Worm (Caenorhabditis elegans) whole organism, L4 larva: ENCODE results near the gene ZK809.1.
A peak's percentile ranks its signal among the peaks of the same experiment; 100 is the strongest.

ENCODE experiments used
- R02D3.7 ChIP-seq: fragments of 150-350 bp; sonication (generic microtip); optimal IDR thresholded peaks from 3 replicates; lab custom pipeline; 2014; ENCODE audit warnings: missing biosample characterization, missing genetic modification characterization
- T26A8.4 ChIP-seq: fragments of 200-800 bp; sonication (Bioruptor generic); IDR thresholded peaks from 2 replicates; pipeline ENCODE4 v1.3.6; 2022; ENCODE audit warnings: missing genetic modification characterization, missing compliant biosample characterization
- Y105C5A.15 ChIP-seq: fragments of 200-800 bp; sonication (Bioruptor generic); IDR thresholded peaks from 2 replicates; pipeline ENCODE4 v1.3.6; 2022; ENCODE audit warnings: missing genetic modification characterization, missing compliant biosample characterization
- Y48G9A.11 ChIP-seq: fragments of 200-800 bp; sonication (Bioruptor generic); IDR thresholded peaks from 2 replicates; pipeline ENCODE4 v1.3.6; 2022; ENCODE audit warnings: missing genetic modification reagents, missing genetic modification characterization, missing compliant biosample characterization
- aha-1 ChIP-seq: fragments of 150-350 bp; peaks from one replicate; lab custom pipeline; 2014; ENCODE audit warnings: missing biosample characterization, missing genetic modification characterization
- aly-2 ChIP-seq: sonication (generic microtip); optimal IDR thresholded peaks from 2 replicates; lab custom pipeline; 2018; ENCODE audit warnings: missing biosample characterization, missing genetic modification characterization
- ama-1 ChIP-seq: fragments of 150-350 bp; optimal IDR thresholded peaks from 2 replicates; lab custom pipeline; 2014; ENCODE audit warnings: inconsistent platforms, mixed read lengths
- ceh-28 ChIP-seq: fragments of 150-350 bp; optimal IDR thresholded peaks from 2 replicates; lab custom pipeline; 2014; ENCODE audit warnings: missing biosample characterization, missing genetic modification reagents, missing genetic modification characterization
- ceh-32 ChIP-seq: sonication (generic microtip); optimal IDR thresholded peaks from 2 replicates; lab custom pipeline; 2016; ENCODE audit warnings: mild to moderate bottlenecking, missing genetic modification characterization, missing compliant biosample characterization; ENCODE audit not compliant: poor library complexity
- ces-1 ChIP-seq: fragments of 150-350 bp; sonication (generic microtip); optimal IDR thresholded peaks from 4 replicates; lab custom pipeline; 2014; ENCODE audit warnings: missing biosample characterization, missing genetic modification reagents, missing genetic modification characterization
- cey-2 ChIP-seq: sonication (generic microtip); optimal IDR thresholded peaks from 3 replicates; lab custom pipeline; 2017; ENCODE audit warnings: missing genetic modification characterization, mild to moderate bottlenecking, missing compliant biosample characterization, antibody characterized with exemption, borderline replicate concordance; ENCODE audit not compliant: insufficient read depth
- daf-12 ChIP-seq: fragments of 150-350 bp; optimal IDR thresholded peaks from 2 replicates; lab custom pipeline; 2014; ENCODE audit warnings: missing biosample characterization, missing genetic modification reagents, missing genetic modification characterization
- daf-16 ChIP-seq, 3 experiments: sonication (generic microtip); optimal IDR thresholded peaks; 2 replicates each; lab custom pipeline; 2016 to 2017; ENCODE audit warnings: missing genetic modification characterization in 3 of 3, missing genetic modification reagents in 3 of 3, mild to moderate bottlenecking in 2 of 3, missing compliant biosample characterization in 2 of 3, missing biosample characterization in 1 of 3, moderate library complexity in 1 of 3
- daf-8 ChIP-seq: fragments of 200-800 bp; sonication (Bioruptor generic); IDR thresholded peaks from 2 replicates; pipeline ENCODE4 v1.3.6; 2022; ENCODE audit warnings: missing genetic modification characterization, missing compliant biosample characterization
- dmd-6 ChIP-seq: fragments of 200-800 bp; sonication (Bioruptor generic); IDR thresholded peaks from 2 replicates; pipeline ENCODE4 v1.3.6; 2022; ENCODE audit warnings: missing genetic modification reagents, missing genetic modification characterization, missing compliant biosample characterization
- dpl-1 ChIP-seq: fragments of 150-350 bp; optimal IDR thresholded peaks from 2 replicates; lab custom pipeline; 2014; ENCODE audit warnings: missing biosample characterization, missing genetic modification reagents, missing genetic modification characterization
- dve-1 ChIP-seq: sonication (generic microtip); optimal IDR thresholded peaks from 2 replicates; lab custom pipeline; 2017; ENCODE audit warnings: antibody characterized with exemption, mild to moderate bottlenecking, missing genetic modification characterization, missing compliant biosample characterization; ENCODE audit not compliant: insufficient read depth
- egl-27 ChIP-seq: sonication (generic microtip); optimal IDR thresholded peaks from 3 replicates; lab custom pipeline; 2017; ENCODE audit warnings: missing biosample characterization, missing genetic modification reagents, missing genetic modification characterization
- egl-43 ChIP-seq: fragments of 200-800 bp; sonication (Bioruptor generic); IDR thresholded peaks from 2 replicates; pipeline ENCODE4 v1.3.6; 2022; ENCODE audit warnings: missing genetic modification reagents, missing genetic modification characterization, missing compliant biosample characterization
- fkh-10 ChIP-seq: fragments of 150-350 bp; optimal IDR thresholded peaks from 2 replicates; lab custom pipeline; 2014; ENCODE audit warnings: missing biosample characterization, missing genetic modification reagents, missing genetic modification characterization
- hif-1 ChIP-seq, 2 experiments: sonication (generic microtip); optimal IDR thresholded peaks; 2 replicates each; lab custom pipeline; 2016 to 2017; ENCODE audit warnings: missing compliant biosample characterization in 2 of 2, missing genetic modification characterization in 2 of 2, missing genetic modification reagents in 2 of 2, missing genotype in 2 of 2, mild to moderate bottlenecking in 1 of 2
- hlh-11 ChIP-seq: fragments of 200-800 bp; sonication (Bioruptor generic); optimal IDR thresholded peaks from 2 replicates; lab custom pipeline; 2018; ENCODE audit warnings: mild to moderate bottlenecking, missing genetic modification characterization, missing compliant biosample characterization
- hlh-30 ChIP-seq: sonication (generic microtip); optimal IDR thresholded peaks from 2 replicates; lab custom pipeline; 2017; ENCODE audit warnings: antibody characterized with exemption, mild to moderate bottlenecking, missing genetic modification characterization, missing compliant biosample characterization; ENCODE audit not compliant: insufficient read depth
- lin-1 ChIP-seq: fragments of 200-800 bp; sonication (Bioruptor generic); IDR thresholded peaks from 2 replicates; pipeline ENCODE4 v1.3.6; 2022; ENCODE audit warnings: missing genetic modification reagents, missing genetic modification characterization, missing compliant biosample characterization
- lin-13 ChIP-seq: fragments of 150-350 bp; optimal IDR thresholded peaks from 2 replicates; lab custom pipeline; 2014; ENCODE audit warnings: missing biosample characterization, missing genetic modification reagents, missing genetic modification characterization
- lin-15B ChIP-seq: fragments of 150-350 bp; sonication (generic microtip); optimal IDR thresholded peaks from 3 replicates; lab custom pipeline; 2014; ENCODE audit warnings: missing biosample characterization, missing genetic modification characterization
- lin-29 ChIP-seq: fragments of 200-800 bp; sonication (Bioruptor generic); IDR thresholded peaks from 2 replicates; pipeline ENCODE4 v1.3.6; 2022; ENCODE audit warnings: missing genetic modification reagents, missing genetic modification characterization, missing compliant biosample characterization
- lsy-2 ChIP-seq, 2 experiments: fragments of 150-350 bp in 1 of 2; sonication (generic microtip) in 1 of 2; optimal IDR thresholded peaks; 2 replicates each; lab custom pipeline; 2014 to 2017; ENCODE audit warnings: missing biosample characterization in 2 of 2, missing genetic modification characterization in 2 of 2
- mdl-1 ChIP-seq, 2 experiments: fragments of 150-350 bp in 1 of 2; sonication (generic microtip) in 1 of 2; optimal IDR thresholded peaks; 2 replicates each; lab custom pipeline; 2014 to 2017; ENCODE audit warnings: missing biosample characterization in 2 of 2, missing genetic modification characterization in 2 of 2
- mdt-29 ChIP-seq: fragments of 200-800 bp; sonication (Bioruptor generic); IDR thresholded peaks from 2 replicates; pipeline ENCODE4 v1.3.6; 2022; ENCODE audit warnings: missing genetic modification reagents, missing genetic modification characterization, missing compliant biosample characterization
- mes-2 ChIP-seq: sonication (generic microtip); optimal IDR thresholded peaks from 2 replicates; lab custom pipeline; 2016; ENCODE audit warnings: missing genotype, mild to moderate bottlenecking, missing genetic modification characterization, missing compliant biosample characterization; ENCODE audit not compliant: poor library complexity, severe bottlenecking
- mxl-2 ChIP-seq: fragments of 200-800 bp; sonication (Bioruptor generic); conservative IDR thresholded peaks from 2 replicates; pipeline ENCODE4 v1.3.6; 2022; ENCODE audit warnings: missing genetic modification reagents, missing genetic modification characterization, missing compliant biosample characterization
- nhr-10 ChIP-seq: fragments of 150-350 bp; optimal IDR thresholded peaks from 2 replicates; lab custom pipeline; 2014; ENCODE audit warnings: missing biosample characterization, missing genetic modification characterization
- nhr-102 ChIP-seq: sonication (generic microtip); optimal IDR thresholded peaks from 2 replicates; lab custom pipeline; 2016; ENCODE audit warnings: mild to moderate bottlenecking, missing genetic modification characterization, moderate library complexity, missing compliant biosample characterization
- nhr-25 ChIP-seq: sonication (generic microtip); optimal IDR thresholded peaks from 2 replicates; lab custom pipeline; 2017; ENCODE audit warnings: missing genetic modification characterization, mild to moderate bottlenecking, missing compliant biosample characterization, antibody characterized with exemption, moderate library complexity, borderline replicate concordance; ENCODE audit not compliant: insufficient read depth
- nhr-28 ChIP-seq: fragments of 150-350 bp; optimal IDR thresholded peaks from 2 replicates; lab custom pipeline; 2014; ENCODE audit warnings: missing biosample characterization, missing genetic modification characterization
- nhr-48 ChIP-seq: sonication (generic microtip); optimal IDR thresholded peaks from 2 replicates; lab custom pipeline; 2016; ENCODE audit warnings: mild to moderate bottlenecking, missing genetic modification characterization, missing compliant biosample characterization
- nhr-77 ChIP-seq: fragments of 150-350 bp; optimal IDR thresholded peaks from 2 replicates; lab custom pipeline; 2014; ENCODE audit warnings: missing biosample characterization, missing genetic modification characterization
- php-3 ChIP-seq: fragments of 200-800 bp; sonication (Bioruptor generic); IDR thresholded peaks from 2 replicates; pipeline ENCODE4 v1.3.6; 2022; ENCODE audit warnings: missing genetic modification reagents, missing genetic modification characterization, missing compliant biosample characterization
- set-16 ChIP-seq: fragments of 200-800 bp; sonication (Bioruptor generic); IDR thresholded peaks from 2 replicates; pipeline ENCODE4 v1.3.6; 2022; ENCODE audit warnings: missing genetic modification reagents, missing genetic modification characterization, missing compliant biosample characterization
- spr-3 ChIP-seq: fragments of 200-800 bp; sonication (Bioruptor generic); optimal IDR thresholded peaks from 2 replicates; lab custom pipeline; 2018; ENCODE audit warnings: mild to moderate bottlenecking, missing genetic modification characterization, missing compliant biosample characterization
- tag-97 ChIP-seq: fragments of 200-800 bp; sonication (Bioruptor generic); IDR thresholded peaks from 2 replicates; pipeline ENCODE4 v1.3.6; 2022; ENCODE audit warnings: missing genetic modification characterization, missing compliant biosample characterization
- tra-1 ChIP-seq: fragments of 200-800 bp; sonication (Bioruptor generic); IDR thresholded peaks from 2 replicates; pipeline ENCODE4 v1.3.6; 2022; ENCODE audit warnings: missing genetic modification reagents, missing genetic modification characterization, missing compliant biosample characterization
- unc-62 ChIP-seq, 3 experiments: fragments of 150-350 bp in 1 of 3; sonication (generic microtip); optimal IDR thresholded peaks in 2 of 3; peaks in 1 of 3; 1 replicate in 1 of 3; 2 replicates in 2 of 3; lab custom pipeline; 2014 to 2017; ENCODE audit warnings: missing biosample characterization in 3 of 3, missing genetic modification characterization in 3 of 3, missing genetic modification reagents in 3 of 3, missing genotype in 1 of 3
- vab-7 ChIP-seq: fragments of 200-800 bp; sonication (Bioruptor generic); IDR thresholded peaks from 2 replicates; pipeline ENCODE4 v1.3.6; 2022; ENCODE audit warnings: missing genetic modification reagents, missing genetic modification characterization, missing compliant biosample characterization
- zfp-2 ChIP-seq: sonication (generic microtip); optimal IDR thresholded peaks from 2 replicates; lab custom pipeline; 2016; ENCODE audit warnings: mild to moderate bottlenecking, missing genetic modification characterization, missing compliant biosample characterization
- zfp-3 ChIP-seq: fragments of 200-800 bp; sonication (Bioruptor generic); conservative IDR thresholded peaks from 2 replicates; pipeline ENCODE4 v1.3.6; 2022; ENCODE audit warnings: missing genetic modification reagents, missing genetic modification characterization, missing compliant biosample characterization
- zip-11 ChIP-seq: fragments of 200-800 bp; sonication (Bioruptor generic); IDR thresholded peaks from 2 replicates; pipeline ENCODE4 v1.3.6; 2022; ENCODE audit warnings: missing genetic modification characterization, missing compliant biosample characterization
- ztf-11 ChIP-seq: fragments of 150-350 bp; optimal IDR thresholded peaks from 2 replicates; lab custom pipeline; 2014; ENCODE audit warnings: missing biosample characterization, missing genetic modification characterization
- ztf-7 ChIP-seq: fragments of 150-350 bp; optimal IDR thresholded peaks from 2 replicates; lab custom pipeline; 2014; ENCODE audit warnings: missing biosample characterization, missing genetic modification characterization

The ZK809.1 gene

ce11 chrIV:11604909-11605308 is 37.0 kb upstream of the ZK809.1 start, which contains the start of the genes ragc-1 and Y24F12A.1 (continued):
- TF ChIP-seq zfp-3 (GFP tag; lab: Robert Waterston, UW): no peak
- no peak for TF ChIP-seq daf-12
- TF ChIP-seq nhr-48 (tag; lab: Kevin White, UChicago): no peak
- TF ChIP-seq php-3: no peak
- TF ChIP-seq mes-2 (tag; lab: Kevin White, UChicago): peak; percentile 83
- no peak for TF ChIP-seq fkh-10 (GFP tag; lab: Kevin White, UChicago)
- TF ChIP-seq dmd-6 (GFP tag; lab: Robert Waterston, UW): no peak
- TF ChIP-seq mdt-29 (GFP tag; lab: Robert Waterston, UW): no peak
- peak in 1 of 2 experiments; percentile 2 for TF ChIP-seq hif-1 (tag; optimal IDR thresholded peaks at IDR 0.05; lab: Kevin White, UChicago)
- no peak for TF ChIP-seq zip-11 (GFP tag; lab: Robert Waterston, UW)
- no peak for TF ChIP-seq Y105C5A.15 (GFP tag; lab: Robert Waterston, UW)
- TF ChIP-seq ceh-28 (tag; lab: Kevin White, UChicago): no peak
- TF ChIP-seq nhr-102 (tag; lab: Kevin White, UChicago): no peak
- no peak for TF ChIP-seq egl-27 (tag; lab: Kevin White, UChicago)
- TF ChIP-seq ztf-11 (tag; lab: Kevin White, UChicago): no peak
- no peak for TF ChIP-seq tag-97 (GFP tag; lab: Robert Waterston, UW)
- TF ChIP-seq dpl-1 (GFP tag; lab: Kevin White, UChicago): peak; percentile 46
- TF ChIP-seq ama-1 (lab: Kevin White, UChicago): no peak
- TF ChIP-seq vab-7: no peak
- no peak for TF ChIP-seq ceh-32
- no peak for TF ChIP-seq unc-62 (GFP tag; optimal IDR thresholded peaks at IDR 0.05 in 1 of 2; lab: Kevin White, UChicago)
- TF ChIP-seq unc-62 (tag; optimal IDR thresholded peaks at IDR 0.05; lab: Kevin White, UChicago): no peak
- TF ChIP-seq zfp-2 (tag; lab: Kevin White, UChicago): no peak
- no peak for TF ChIP-seq cey-2 (tag; lab: Kevin White, UChicago)
- no peak for TF ChIP-seq aha-1 (tag; lab: Kevin White, UChicago)
- TF ChIP-seq lsy-2 (tag; optimal IDR thresholded peaks at IDR 0.05; lab: Kevin White, UChicago): peak in 1 of 2 experiments; percentile 72
- peak; percentile 27 for TF ChIP-seq nhr-77 (tag; lab: Kevin White, UChicago)
- no peak for TF ChIP-seq set-16 (GFP tag; lab: Robert Waterston, UW)
- no peak for TF ChIP-seq T26A8.4
- no peak for TF ChIP-seq egl-43
- no peak for TF ChIP-seq mxl-2 (GFP tag; lab: Robert Waterston, UW)
- TF ChIP-seq dve-1 (tag; lab: Kevin White, UChicago): peak; percentile 74
- no peak for TF ChIP-seq spr-3 (GFP tag; lab: Kevin White, UChicago)
- TF ChIP-seq lin-13 (GFP tag; lab: Kevin White, UChicago): no peak
- TF ChIP-seq ztf-7 (tag; lab: Kevin White, UChicago): no peak
- no peak for TF ChIP-seq tra-1 (GFP tag; lab: Robert Waterston, UW)
- TF ChIP-seq ces-1 (GFP tag; lab: Kevin White, UChicago): no peak
- no peak for TF ChIP-seq lin-29 (GFP tag; lab: Robert Waterston, UW)
- peak; percentile 31 for TF ChIP-seq nhr-28 (tag; lab: Kevin White, UChicago)
- peak in 1 of 2 experiments; percentile 77 for TF ChIP-seq mdl-1 (tag; optimal IDR thresholded peaks at IDR 0.05; lab: Kevin White, UChicago)
- no peak for TF ChIP-seq nhr-10 (tag; lab: Kevin White, UChicago)
- TF ChIP-seq R02D3.7 (tag; lab: Kevin White, UChicago): no peak
- no peak for TF ChIP-seq lin-15B (tag; lab: Kevin White, UChicago)
- TF ChIP-seq hlh-30 (tag; lab: Kevin White, UChicago): peak; percentile 82
- TF ChIP-seq lin-1 (GFP tag; lab: Robert Waterston, UW): no peak
- TF ChIP-seq daf-16 (GFP tag; optimal IDR thresholded peaks at IDR 0.05; lab: Kevin White, UChicago): no peak
- TF ChIP-seq daf-16 (tag; optimal IDR thresholded peaks at IDR 0.05; lab: Kevin White, UChicago): peak; percentile 57
- TF ChIP-seq hlh-11 (tag; lab: Kevin White, UChicago): peak; percentile 44
- no peak for TF ChIP-seq aly-2
- TF ChIP-seq nhr-25: no peak
- no peak for TF ChIP-seq daf-8 (GFP tag; lab: Robert Waterston, UW)
- no peak for TF ChIP-seq Y48G9A.11 (GFP tag; lab: Robert Waterston, UW)
